Worm (Caenorhabditis elegans): ENCODE data around the gene srh-166.
"Not testable (repeated sequence)": the region's sequence is repeated elsewhere in the genome, so short reads cannot be mapped to it uniquely, and the experiment has no call there.

ce11 chrV:20564054-20564453 is 38.4 kb upstream of the srh-166 start, which contains the start of gene F26F2.13:
- not testable (repeated sequence) for TF ChIP-seq tbx-11 (GFP tag; IDR thresholded peaks at IDR 0.05); pes-1 (GFP tag; IDR thresholded peaks at IDR 0.05); sea-1 (GFP tag; conservative IDR thresholded peaks at IDR 0.05); ceh-13 (GFP tag; optimal IDR thresholded peaks at IDR 0.05); tra-4 (tag; optimal IDR thresholded peaks at IDR 0.05); flt-1 (GFP tag; IDR thresholded peaks at IDR 0.05); tbx-37 (GFP tag; conservative IDR thresholded peaks at IDR 0.05); aly-1 (tag; optimal IDR thresholded peaks at IDR 0.05); ama-1 (optimal IDR thresholded peaks at IDR 0.05); ceh-36 (tag; optimal IDR thresholded peaks at IDR 0.05)

Measured in whole organism, early embryonic.